Worm (Caenorhabditis elegans) whole organism, L1 larva: ENCODE measurements around the gene R52.6.

Experiments used
- C04F5.9 ChIP-seq: sonication (generic microtip); optimal IDR thresholded peaks from 2 replicates; lab custom pipeline; 2016; ENCODE audit warnings: missing genetic modification characterization, missing compliant biosample characterization
- F16B12.6 ChIP-seq: fragments of 150-350 bp; optimal IDR thresholded peaks from 2 replicates; lab custom pipeline; 2014; ENCODE audit warnings: missing biosample characterization, missing genetic modification characterization
- aly-2 ChIP-seq: fragments of 150-350 bp; optimal IDR thresholded peaks from 2 replicates; lab custom pipeline; 2014; ENCODE audit warnings: missing biosample characterization, missing genetic modification characterization
- ama-1 ChIP-seq: fragments of 150-350 bp; optimal IDR thresholded peaks from 2 replicates; lab custom pipeline; 2014
- ceh-90 ChIP-seq: sonication (generic microtip); optimal IDR thresholded peaks from 2 replicates; lab custom pipeline; 2016; ENCODE audit warnings: missing genetic modification characterization, missing compliant biosample characterization
- efl-1 ChIP-seq, 4 experiments: fragments of 150-350 bp; optimal IDR thresholded peaks in 3 of 4; peaks in 1 of 4; 1 replicate in 1 of 4; 2 replicates in 3 of 4; lab custom pipeline; 2014; ENCODE audit warnings: missing biosample characterization in 2 of 4, missing genetic modification characterization in 2 of 4, missing genetic modification reagents in 2 of 4
- egl-27 ChIP-seq, 2 experiments: fragments of 150-350 bp in 1 of 2; sonication (generic microtip); optimal IDR thresholded peaks; 3 replicates each; lab custom pipeline; 2017 to 2018; ENCODE audit warnings: missing biosample characterization in 2 of 2, missing genetic modification characterization in 2 of 2, missing genetic modification reagents in 2 of 2
- elt-2 ChIP-seq: sonication (generic microtip); optimal IDR thresholded peaks from 2 replicates; lab custom pipeline; 2016; ENCODE audit warnings: missing genetic modification characterization, mild to moderate bottlenecking, inconsistent platforms, missing compliant biosample characterization, missing genetic modification reagents
- ets-5 ChIP-seq: fragments of 200-800 bp; sonication (Bioruptor generic); IDR thresholded peaks from 2 replicates; pipeline ENCODE4 v1.3.6; 2022; ENCODE audit warnings: missing genetic modification characterization, missing compliant biosample characterization
- fkh-8 ChIP-seq: sonication (generic microtip); optimal IDR thresholded peaks from 2 replicates; lab custom pipeline; 2016; ENCODE audit warnings: mild to moderate bottlenecking, missing genetic modification characterization, missing compliant biosample characterization
- fos-1 ChIP-seq: fragments of 150-350 bp; optimal IDR thresholded peaks from 2 replicates; lab custom pipeline; 2014; ENCODE audit warnings: missing biosample characterization, missing genetic modification characterization
- hlh-17 ChIP-seq: fragments of 200-800 bp; sonication (Bioruptor generic); optimal IDR thresholded peaks from 2 replicates; lab custom pipeline; 2018; ENCODE audit warnings: missing genetic modification characterization, mild to moderate bottlenecking, missing compliant biosample characterization, moderate library complexity, borderline replicate concordance
- irx-1 ChIP-seq: sonication (generic microtip); optimal IDR thresholded peaks from 2 replicates; lab custom pipeline; 2016; ENCODE audit warnings: missing genetic modification characterization, missing compliant biosample characterization
- jun-1 ChIP-seq: fragments of 150-350 bp; optimal IDR thresholded peaks from 2 replicates; lab custom pipeline; 2014; ENCODE audit warnings: missing biosample characterization, missing genetic modification reagents, missing genetic modification characterization
- lin-15B ChIP-seq: fragments of 150-350 bp; sonication (generic microtip); optimal IDR thresholded peaks from 3 replicates; lab custom pipeline; 2014; ENCODE audit warnings: missing biosample characterization, missing genetic modification characterization
- lin-35 ChIP-seq, 2 experiments: fragments of 150-350 bp; optimal IDR thresholded peaks; 2 replicates each; lab custom pipeline; 2014; ENCODE audit warnings: missing biosample characterization in 2 of 2, missing genetic modification characterization in 2 of 2, missing genetic modification reagents in 2 of 2
- mdl-1 ChIP-seq, 2 experiments: fragments of 150-350 bp; optimal IDR thresholded peaks; 2 replicates each; lab custom pipeline; 2014 to 2017; ENCODE audit warnings: missing biosample characterization in 2 of 2, missing genetic modification characterization in 2 of 2, inconsistent platforms in 1 of 2
- nhr-12 ChIP-seq: sonication (generic microtip); optimal IDR thresholded peaks from 2 replicates; lab custom pipeline; 2017; ENCODE audit warnings: missing biosample characterization, missing genetic modification characterization
- nhr-19 ChIP-seq: fragments of 200-800 bp; sonication (Bioruptor generic); conservative IDR thresholded peaks from 2 replicates; pipeline ENCODE4 v1.3.6; 2022; ENCODE audit warnings: missing genetic modification characterization, missing compliant biosample characterization
- nhr-71 ChIP-seq: sonication (generic microtip); optimal IDR thresholded peaks from 2 replicates; lab custom pipeline; 2016; ENCODE audit warnings: mild to moderate bottlenecking, missing genetic modification characterization, moderate library complexity, missing compliant biosample characterization
- nhr-84 ChIP-seq: sonication (generic microtip); optimal IDR thresholded peaks from 2 replicates; lab custom pipeline; 2017; ENCODE audit warnings: missing biosample characterization, missing genetic modification characterization
- pag-3 ChIP-seq: sonication (generic microtip); optimal IDR thresholded peaks from 2 replicates; lab custom pipeline; 2017; ENCODE audit warnings: missing genetic modification characterization, mild to moderate bottlenecking, missing compliant biosample characterization, antibody characterized with exemption, borderline replicate concordance; ENCODE audit not compliant: insufficient read depth
- pqm-1 ChIP-seq: sonication (generic microtip); optimal IDR thresholded peaks from 3 replicates; lab custom pipeline; 2017; ENCODE audit warnings: missing biosample characterization, missing genetic modification characterization
- snpc-4 ChIP-seq: fragments of 150-350 bp; optimal IDR thresholded peaks from 2 replicates; lab custom pipeline; 2014; ENCODE audit warnings: missing biosample characterization, missing genetic modification characterization
- sox-4 ChIP-seq: sonication (generic microtip); optimal IDR thresholded peaks from 2 replicates; lab custom pipeline; 2016; ENCODE audit warnings: missing genetic modification characterization, missing compliant biosample characterization
- tbx-2 ChIP-seq: sonication (generic microtip); optimal IDR thresholded peaks from 2 replicates; lab custom pipeline; 2016; ENCODE audit warnings: missing genetic modification characterization, missing compliant biosample characterization
- tlp-1 ChIP-seq: fragments of 150-350 bp; optimal IDR thresholded peaks from 2 replicates; lab custom pipeline; 2014; ENCODE audit warnings: missing biosample characterization, missing genetic modification characterization
- unc-62 ChIP-seq: fragments of 150-350 bp; optimal IDR thresholded peaks from 2 replicates; lab custom pipeline; 2014; ENCODE audit warnings: missing biosample characterization, missing genetic modification reagents, missing genetic modification characterization
- unc-86 ChIP-seq: sonication (generic microtip); optimal IDR thresholded peaks from 2 replicates; lab custom pipeline; 2016; ENCODE audit warnings: missing genetic modification characterization, missing compliant biosample characterization
- xbp-1 ChIP-seq: sonication (generic microtip); optimal IDR thresholded peaks from 2 replicates; lab custom pipeline; 2016; ENCODE audit warnings: missing genetic modification characterization, missing compliant biosample characterization
- zag-1 ChIP-seq: fragments of 150-350 bp; optimal IDR thresholded peaks from 2 replicates; lab custom pipeline; 2014; ENCODE audit warnings: missing biosample characterization, missing genetic modification characterization
- ztf-11 ChIP-seq, 2 experiments: sonication (generic microtip); optimal IDR thresholded peaks; 2 replicates each; lab custom pipeline; 2016 to 2017; ENCODE audit warnings: missing genetic modification characterization in 2 of 2, missing biosample characterization in 1 of 2, missing compliant biosample characterization in 1 of 2

The R52.6 gene

DNA sequence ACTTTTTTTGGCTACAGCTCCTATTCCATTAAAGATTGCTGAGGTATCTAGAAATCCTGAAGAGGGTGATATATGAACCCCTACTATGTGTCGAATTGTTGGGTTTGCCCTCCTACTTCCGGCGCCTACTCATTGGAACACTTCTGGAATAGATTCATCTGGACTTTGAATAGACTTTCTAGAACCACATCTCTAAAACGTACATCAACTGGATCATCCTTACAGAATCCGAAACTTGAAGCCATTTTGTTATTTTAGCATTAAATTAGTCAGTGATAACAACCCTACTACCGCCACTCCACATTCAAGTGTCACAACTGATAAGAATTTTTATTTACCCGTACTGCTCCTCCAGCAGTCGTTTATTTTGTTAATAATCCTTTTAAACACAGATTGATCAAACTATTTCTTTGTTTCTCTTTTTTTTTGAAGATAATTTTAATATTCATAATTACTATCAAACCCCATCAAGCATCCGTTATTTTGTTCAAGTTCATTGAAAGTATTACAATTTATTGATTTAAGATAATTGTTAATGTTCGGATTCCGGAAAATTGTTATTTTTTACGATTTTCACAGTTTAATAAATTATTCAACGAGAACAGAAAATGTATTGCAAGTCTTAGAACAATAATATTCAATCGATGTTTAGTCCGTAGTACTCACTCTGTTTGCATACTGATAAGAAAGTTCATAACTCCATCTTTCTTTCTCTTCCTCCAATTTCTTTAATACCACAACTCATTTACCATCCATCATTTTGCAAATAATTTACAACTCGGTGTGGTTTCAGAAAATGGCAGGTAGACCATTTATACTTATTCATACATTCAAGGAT is 13.5 kb downstream of the R52.6 start, which contains the start of gene math-42:
math-42 (plus strand) TSS at position 788 of the 838 bp plus-strand sequence.
- no peak for TF ChIP-seq ama-1 (lab: Kevin White, UChicago)
- no peak for TF ChIP-seq pag-3 (tag; lab: Kevin White, UChicago)
- peak; percentile 38 for TF ChIP-seq elt-2 (tag; lab: Kevin White, UChicago)
- TF ChIP-seq, all 84 proteins: peak for 1

DNA sequence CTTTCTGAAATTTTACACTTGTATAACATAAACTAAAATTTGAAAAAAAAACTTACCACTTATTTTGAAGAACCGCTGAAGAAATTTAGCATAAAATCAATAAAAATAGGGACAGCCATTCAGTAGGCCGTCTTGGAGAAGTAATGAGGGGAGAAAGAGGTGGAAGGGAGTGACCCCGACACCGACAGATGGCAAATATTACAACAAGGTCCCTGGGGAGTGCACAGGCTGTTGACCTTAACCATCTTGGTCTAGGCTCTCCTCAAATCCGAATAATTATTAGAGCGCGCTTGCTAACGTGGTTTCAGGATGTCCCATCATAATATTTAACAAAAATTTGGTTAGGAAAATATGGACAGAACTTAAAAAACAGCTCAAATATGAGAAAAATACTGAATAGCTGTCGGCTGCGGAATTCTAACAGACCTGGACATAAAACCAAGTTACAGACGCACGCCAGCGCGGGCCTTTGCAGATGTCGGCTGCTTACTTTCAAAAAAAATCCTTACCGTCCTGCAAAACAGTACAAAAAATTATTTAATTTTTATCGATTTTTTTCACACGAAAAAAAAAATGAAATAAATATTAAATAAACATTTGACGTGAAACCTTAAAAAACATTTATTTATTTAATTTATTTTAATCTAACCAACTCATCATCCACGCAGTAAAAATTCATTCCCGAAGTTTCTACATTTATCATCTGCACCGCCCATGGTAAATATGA is 17.8 kb downstream of the R52.6 start, which contains the start of gene T16A1.2:
T16A1.2 (plus strand) TSS at position 677 of the 727 bp plus-strand sequence.
- TF ChIP-seq aly-2 (tag; lab: Kevin White, UChicago) (no peak), ceh-90 (tag; lab: Kevin White, UChicago) (no peak)

DNA sequence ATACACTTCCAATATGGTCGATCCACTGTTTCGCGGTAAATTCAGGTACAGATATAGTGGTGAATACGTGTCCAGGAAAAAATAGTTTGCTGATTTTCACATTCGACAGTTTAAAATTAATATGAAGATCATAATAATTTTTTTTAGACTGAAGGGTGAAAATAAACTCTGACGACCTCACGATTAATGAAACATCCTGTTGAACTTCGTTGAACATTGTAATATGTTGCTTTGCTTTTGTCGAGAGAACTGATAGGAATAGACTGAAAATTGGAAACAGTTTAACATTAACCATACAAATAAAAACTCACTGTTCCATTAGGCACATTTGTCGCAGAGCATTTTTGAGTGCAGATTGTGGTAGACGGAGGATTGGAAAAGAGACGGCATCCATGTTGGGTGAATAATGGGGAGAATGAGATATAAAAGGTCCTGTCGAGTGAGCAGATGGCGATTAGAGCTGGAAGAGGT is 19.4 kb downstream of the R52.6 start, which contains the start of gene fbxb-37:
fbxb-37 (minus strand) TSS at position 421 of the 471 bp plus-strand sequence.
- TF ChIP-seq egl-27 (tag; optimal IDR thresholded peaks at IDR 0.05; lab: Kevin White, UChicago) (no peak), ztf-11 (tag; optimal IDR thresholded peaks at IDR 0.05; lab: Kevin White, UChicago) (no peak), irx-1 (no peak), sox-4 (tag; lab: Kevin White, UChicago) (no peak), ceh-90 (tag; lab: Kevin White, UChicago) (no peak), F16B12.6 (tag; lab: Kevin White, UChicago) (no peak), fkh-8 (tag; lab: Kevin White, UChicago) (no peak), lin-15B (tag; lab: Kevin White, UChicago) (no peak), nhr-12 (tag; lab: Kevin White, UChicago) (no peak), nhr-71 (tag; lab: Kevin White, UChicago) (no peak), mdl-1 (tag; optimal IDR thresholded peaks at IDR 0.05; lab: Kevin White, UChicago) (no peak), fos-1 (no peak), efl-1 (optimal IDR thresholded peaks at IDR 0.05; lab: Kevin White, UChicago) (no peak), efl-1 (GFP tag; optimal IDR thresholded peaks at IDR 0.05 in 1 of 2; lab: Kevin White, UChicago) (no peak)
- TF ChIP-seq, all 84 proteins: peak for 0

DNA sequence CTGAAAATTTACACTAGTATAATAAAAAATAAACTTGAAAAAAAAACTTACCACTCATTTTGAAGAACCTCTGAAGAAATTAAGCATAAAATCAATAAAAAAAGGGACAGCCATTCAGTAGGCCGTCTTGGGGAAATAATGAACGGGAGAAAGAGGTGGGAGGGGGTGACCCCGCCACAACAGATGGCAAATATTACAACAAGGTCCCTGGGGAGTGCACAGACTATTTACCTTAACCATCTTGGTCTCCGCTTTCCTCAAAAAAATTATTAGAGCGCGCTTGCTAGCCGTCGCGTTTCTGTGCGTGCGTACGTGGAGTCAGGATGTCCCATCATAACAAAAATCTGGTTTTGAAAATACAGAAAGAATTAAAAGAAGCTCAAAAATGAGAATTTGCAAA is 20.9 kb downstream of the R52.6 start, which contains the start of gene T16A1.10:
T16A1.10 (minus strand) TSS at position 123 of the 400 bp plus-strand sequence.
- TF ChIP-seq tbx-2 (tag; lab: Kevin White, UChicago), result no peak
- no peak for TF ChIP-seq efl-1 (optimal IDR thresholded peaks at IDR 0.05; lab: Kevin White, UChicago)
- TF ChIP-seq efl-1 (GFP tag; optimal IDR thresholded peaks at IDR 0.05 in 1 of 2; lab: Kevin White, UChicago), result peak in 1 of 2 experiments; percentile 17
- TF ChIP-seq xbp-1 (tag; lab: Kevin White, UChicago), result no peak

DNA sequence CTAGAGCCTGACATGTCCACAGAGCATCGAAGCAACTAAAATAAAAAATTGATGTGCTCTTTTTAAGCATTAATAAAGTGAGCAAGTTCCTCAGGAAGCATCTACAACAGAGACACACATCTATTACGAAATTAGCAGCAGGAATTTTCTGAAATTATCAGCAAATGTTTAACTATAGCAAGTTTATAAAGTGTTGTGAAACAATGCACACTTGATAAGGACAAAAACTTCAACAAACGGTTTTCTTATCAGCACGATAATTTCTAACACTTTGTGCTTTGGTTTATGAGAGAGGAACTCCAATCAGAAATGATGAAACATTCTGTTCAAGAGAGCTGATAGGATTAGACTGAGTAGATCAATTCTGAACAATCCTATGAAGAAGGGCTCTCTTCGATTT is 22.2 kb downstream of the R52.6 start, which contains the start of gene trpl-5:
trpl-5 (minus strand) TSS at position 32 of the 400 bp plus-strand sequence.
- TF ChIP-seq zag-1 (tag; lab: Kevin White, UChicago), result no peak
- TF ChIP-seq pqm-1 (tag; lab: Kevin White, UChicago), result peak; percentile 81
- TF ChIP-seq nhr-84 (tag; lab: Kevin White, UChicago), result no peak
- TF ChIP-seq ets-5 (GFP tag; lab: Robert Waterston, UW), result no peak
- TF ChIP-seq hlh-17 (GFP tag; lab: Kevin White, UChicago), result no peak
- no peak for TF ChIP-seq nhr-19 (GFP tag; lab: Robert Waterston, UW)
- no peak for TF ChIP-seq C04F5.9
- TF ChIP-seq nhr-12 (tag; lab: Kevin White, UChicago), result no peak
- TF ChIP-seq egl-27 (tag; optimal IDR thresholded peaks at IDR 0.05; lab: Kevin White, UChicago), result no peak
- no peak for TF ChIP-seq unc-86 (tag; lab: Kevin White, UChicago)
- no peak for TF ChIP-seq tlp-1
- peak; percentile 94 for TF ChIP-seq elt-2 (tag; lab: Kevin White, UChicago)
- TF ChIP-seq jun-1, result peak; percentile 59
- no peak for TF ChIP-seq unc-62 (GFP tag; lab: Kevin White, UChicago)
- no peak for TF ChIP-seq snpc-4 (tag; lab: Kevin White, UChicago)
- peak in 1 of 2 experiments; percentile 17 for TF ChIP-seq lin-35 (GFP tag; optimal IDR thresholded peaks at IDR 0.05; lab: Kevin White, UChicago)
